Worm (Caenorhabditis elegans) whole organism, early embryonic: ENCODE measurements around the gene ador-1.

Experiments used
- B0310.2 ChIP-seq: sonication (generic microtip); optimal IDR thresholded peaks from 2 replicates; lab custom pipeline; 2016; ENCODE audit warnings: mild to moderate bottlenecking, missing genetic modification characterization, missing compliant biosample characterization
- F13C5.2 ChIP-seq: sonication (generic microtip); optimal IDR thresholded peaks from 2 replicates; lab custom pipeline; 2017; ENCODE audit warnings: mild to moderate bottlenecking, missing genetic modification characterization, inconsistent platforms, missing compliant biosample characterization
- ama-1 ChIP-seq: fragments of 150-350 bp; optimal IDR thresholded peaks from 2 replicates; lab custom pipeline; 2014
- pes-1 ChIP-seq: fragments of 200-800 bp; sonication (Bioruptor generic); IDR thresholded peaks from 2 replicates; pipeline ENCODE4 v1.3.6; 2022; ENCODE audit warnings: missing genetic modification reagents, missing genetic modification characterization, missing compliant biosample characterization
- tra-4 ChIP-seq: sonication (generic microtip); optimal IDR thresholded peaks from 2 replicates; lab custom pipeline; 2017; ENCODE audit warnings: missing genetic modification characterization, missing compliant biosample characterization

DNA sequence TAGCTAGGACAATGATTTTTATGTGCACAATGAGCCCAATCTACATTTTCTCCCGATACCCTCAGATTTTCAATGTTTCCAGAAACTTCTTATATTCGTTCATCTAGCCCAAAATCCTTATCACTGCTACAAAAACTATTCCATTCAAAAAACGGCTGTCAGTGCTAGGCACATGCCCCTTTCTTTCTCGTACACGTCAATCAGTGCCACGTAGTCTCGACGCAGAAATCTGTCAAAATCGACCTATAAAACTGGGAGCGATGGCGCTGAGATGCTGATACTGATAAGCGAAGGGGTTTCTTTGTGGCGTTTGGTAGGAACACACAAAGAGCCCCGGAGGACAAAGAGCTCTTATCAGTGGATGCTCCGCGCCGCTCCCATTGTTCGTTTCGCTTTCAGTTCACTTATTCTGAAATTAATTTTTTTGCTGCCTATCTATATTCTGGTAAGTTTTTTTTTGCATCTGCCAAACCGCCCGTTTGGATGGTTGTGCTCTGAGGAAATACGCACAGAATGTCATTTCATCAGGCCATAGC is 16.2 kb upstream of the ador-1 start, which contains the start of gene srh-70:
- TF ChIP-seq ama-1: no peak
- TF ChIP-seq F13C5.2 (tag; lab: Kevin White, UChicago): no peak
- TF ChIP-seq tra-4 (tag; lab: Kevin White, UChicago): no peak
- TF ChIP-seq B0310.2 (tag; lab: Kevin White, UChicago): no peak
- no peak for TF ChIP-seq pes-1 (GFP tag; lab: Robert Waterston, UW)
